Fruit fly (Drosophila melanogaster) whole organism, embryonic: Measurements from ENCODE around the gene CG7789.

Experiments used
- Aef1 ChIP-seq: fragments of 200-800 bp; sonication (Bioruptor generic); IDR thresholded peaks from 3 replicates; pipeline ENCODE4 v1.3.6; 2022; ENCODE audit warnings: missing biosample characterization, missing genetic modification characterization
- Atf-2 ChIP-seq: fragments of 200-800 bp; sonication (Bioruptor generic); optimal IDR thresholded peaks from 2 replicates; lab custom pipeline; 2016; ENCODE audit warnings: missing biosample characterization, missing genetic modification characterization
- CG11085 ChIP-seq: fragments of 200-800 bp; sonication (Bioruptor generic); IDR thresholded peaks from 2 replicates; pipeline ENCODE4 v1.3.6; 2022; ENCODE audit warnings: missing biosample characterization, missing genetic modification characterization
- CG11398 ChIP-seq: fragments of 200-800 bp; sonication (Bioruptor generic); optimal IDR thresholded peaks from 2 replicates; lab custom pipeline; 2016; ENCODE audit warnings: missing biosample characterization, missing genetic modification characterization
- CG13775 ChIP-seq: fragments of 200-800 bp; sonication (Bioruptor generic); optimal IDR thresholded peaks from 3 replicates; lab custom pipeline; 2017; ENCODE audit warnings: missing biosample characterization, mild to moderate bottlenecking, missing genetic modification characterization
- CG13894 ChIP-seq: fragments of 200-800 bp; sonication (Bioruptor generic); optimal IDR thresholded peaks from 3 replicates; lab custom pipeline; 2018; ENCODE audit warnings: missing biosample characterization, mild to moderate bottlenecking, missing genetic modification characterization, moderate library complexity
- CG16863 ChIP-seq: fragments of 200-800 bp; sonication (Bioruptor generic); optimal IDR thresholded peaks from 3 replicates; lab custom pipeline; 2016; ENCODE audit warnings: missing biosample characterization, missing genetic modification characterization
- CG17328 ChIP-seq: fragments of 200-800 bp; sonication (Bioruptor generic); IDR thresholded peaks from 2 replicates; pipeline ENCODE4 v1.3.6; 2022; ENCODE audit warnings: missing biosample characterization, missing genetic modification characterization
- CG17361 ChIP-seq: fragments of 200-800 bp; sonication (Bioruptor generic); IDR thresholded peaks from 3 replicates; pipeline ENCODE4 v1.3.6; 2022; ENCODE audit warnings: missing biosample characterization, missing genetic modification characterization
- CG17829 ChIP-seq: fragments of 200-800 bp; optimal IDR thresholded peaks from 2 replicates; lab custom pipeline; 2019; ENCODE audit warnings: missing biosample characterization, mild to moderate bottlenecking, missing genetic modification characterization, moderate library complexity
- CG31365 ChIP-seq: fragments of 200-800 bp; sonication (Bioruptor generic); optimal IDR thresholded peaks from 2 replicates; lab custom pipeline; 2018; ENCODE audit warnings: missing biosample characterization, mild to moderate bottlenecking, missing genetic modification characterization
- CG34376 ChIP-seq: fragments of 200-800 bp; sonication (Bioruptor generic); optimal IDR thresholded peaks from 2 replicates; lab custom pipeline; 2018; ENCODE audit warnings: missing biosample characterization, mild to moderate bottlenecking, missing genetic modification characterization
- CG34422 ChIP-seq: fragments of 200-800 bp; sonication (Bioruptor generic); IDR thresholded peaks from 3 replicates; pipeline ENCODE4 v1.3.6; 2022; ENCODE audit warnings: missing biosample characterization, missing genetic modification characterization
- CG4730 ChIP-seq: fragments of 200-800 bp; sonication (Bioruptor generic); IDR thresholded peaks from 2 replicates; pipeline ENCODE4 v1.3.6; 2022; ENCODE audit warnings: missing biosample characterization, missing genetic modification characterization
- CG7372 ChIP-seq: fragments of 200-800 bp; sonication (Bioruptor generic); IDR thresholded peaks from 2 replicates; pipeline ENCODE4 v1.3.6; 2022; ENCODE audit warnings: missing biosample characterization, missing genetic modification characterization
- CG7839 ChIP-seq: fragments of 200-800 bp; sonication (Bioruptor generic); optimal IDR thresholded peaks from 3 replicates; lab custom pipeline; 2018; ENCODE audit warnings: missing biosample characterization, mild to moderate bottlenecking, missing genetic modification characterization, moderate library complexity
- CG8290 ChIP-seq, 3 experiments: fragments of 200-800 bp; sonication (Bioruptor generic); optimal IDR thresholded peaks; 2 replicates each; lab custom pipeline; 2016 to 2019; ENCODE audit warnings: missing biosample characterization in 3 of 3, missing genetic modification characterization in 3 of 3, mild to moderate bottlenecking in 2 of 3, moderate library complexity in 1 of 3
- CG9437 ChIP-seq: fragments of 200-800 bp; sonication (Bioruptor generic); optimal IDR thresholded peaks from 2 replicates; lab custom pipeline; 2018; ENCODE audit warnings: missing biosample characterization, mild to moderate bottlenecking, missing genetic modification characterization
- CG9727 ChIP-seq: fragments of 200-800 bp; sonication (Bioruptor generic); optimal IDR thresholded peaks from 3 replicates; lab custom pipeline; 2017; ENCODE audit warnings: missing biosample characterization, mild to moderate bottlenecking, missing genetic modification characterization
- CkIIα-i1 ChIP-seq: fragments of 200-800 bp; sonication (Bioruptor generic); IDR thresholded peaks from 2 replicates; pipeline ENCODE4 v1.3.6; 2022; ENCODE audit warnings: missing biosample characterization, missing genetic modification characterization
- CrebB ChIP-seq: fragments of 200-800 bp; sonication (Bioruptor generic); optimal IDR thresholded peaks from 3 replicates; lab custom pipeline; 2018; ENCODE audit warnings: missing biosample characterization, mild to moderate bottlenecking, missing genetic modification characterization
- Dfd ChIP-seq, 2 experiments: fragments of >200 bp; optimal IDR thresholded peaks; 2 replicates each; lab custom pipeline; 2017; ENCODE audit warnings: missing biosample characterization in 2 of 2, missing genetic modification characterization in 2 of 2
- Doc2 ChIP-seq: fragments of 200-800 bp; sonication (Bioruptor generic); IDR thresholded peaks from 2 replicates; pipeline ENCODE4 v1.3.6; 2022; ENCODE audit warnings: missing biosample characterization, missing genetic modification characterization
- E2f1 ChIP-seq: fragments of 200-800 bp; sonication (Bioruptor generic); IDR thresholded peaks from 2 replicates; pipeline ENCODE4 v1.3.6; 2022; ENCODE audit warnings: missing biosample characterization, missing genetic modification characterization
- HLH4C ChIP-seq: fragments of 200-800 bp; sonication (Bioruptor generic); IDR thresholded peaks from 3 replicates; pipeline ENCODE4 v1.3.6; 2022; ENCODE audit warnings: missing biosample characterization, missing genetic modification characterization; ENCODE audit not compliant: partially characterized antibody
- Hey ChIP-seq: fragments of 200-800 bp; sonication (Bioruptor generic); optimal IDR thresholded peaks from 3 replicates; lab custom pipeline; 2018; ENCODE audit warnings: missing biosample characterization, mild to moderate bottlenecking, missing genetic modification characterization
- HmgZ ChIP-seq: fragments of 200-800 bp; sonication (Bioruptor generic); optimal IDR thresholded peaks from 2 replicates; lab custom pipeline; 2018; ENCODE audit warnings: missing biosample characterization, mild to moderate bottlenecking, missing genetic modification characterization
- Med ChIP-seq: fragments of 200-800 bp; sonication (Bioruptor generic); peaks from one replicate; lab custom pipeline; 2016; ENCODE audit warnings: missing biosample characterization, missing genetic modification characterization, mild to moderate bottlenecking, inconsistent platforms, moderate library complexity
- NC2β ChIP-seq: fragments of 200-800 bp; sonication (Bioruptor generic); optimal IDR thresholded peaks from 2 replicates; lab custom pipeline; 2016; ENCODE audit warnings: missing biosample characterization, missing genetic modification characterization
- NK7.1 ChIP-seq: fragments of 200-800 bp; sonication (Bioruptor generic); optimal IDR thresholded peaks from 3 replicates; lab custom pipeline; 2016; ENCODE audit warnings: missing biosample characterization, missing genetic modification characterization
- Pdp1 ChIP-seq, 2 experiments: fragments of 200-800 bp; sonication (Bioruptor generic); optimal IDR thresholded peaks; 3 replicates each; lab custom pipeline; 2016; ENCODE audit warnings: missing biosample characterization in 2 of 2, missing genetic modification characterization in 2 of 2, mild to moderate bottlenecking in 1 of 2, moderate library complexity in 1 of 2
- Poxn ChIP-seq: fragments of 200-800 bp; sonication (Bioruptor generic); IDR thresholded peaks from 2 replicates; pipeline ENCODE4 v1.3.6; 2022; ENCODE audit warnings: missing biosample characterization, missing genetic modification characterization
- Stat92E ChIP-seq, 3 experiments: fragments of >200 bp in 2 of 3; fragments of 200-800 bp in 1 of 3; sonication (Bioruptor generic) in 1 of 3; optimal IDR thresholded peaks; 2 replicates each; lab custom pipeline; 2017 to 2019; ENCODE audit warnings: missing biosample characterization in 3 of 3, missing genetic modification characterization in 3 of 3, mild to moderate bottlenecking in 1 of 3, moderate library complexity in 1 of 3
- Xbp1 ChIP-seq: fragments of 200-800 bp; sonication (Bioruptor generic); optimal IDR thresholded peaks from 3 replicates; lab custom pipeline; 2016; ENCODE audit warnings: missing biosample characterization, mild to moderate bottlenecking, missing genetic modification characterization
- ab ChIP-seq: fragments of 200-800 bp; sonication (Bioruptor generic); optimal IDR thresholded peaks from 2 replicates; lab custom pipeline; 2016; ENCODE audit warnings: missing biosample characterization, missing genetic modification characterization
- ato ChIP-seq: fragments of 200-800 bp; sonication (Bioruptor generic); IDR thresholded peaks from 2 replicates; pipeline ENCODE4 v1.3.6; 2022; ENCODE audit warnings: missing biosample characterization, missing genetic modification characterization; ENCODE audit not compliant: partially characterized antibody
- bbx ChIP-seq: fragments of 200-800 bp; sonication (Bioruptor generic); IDR thresholded peaks from 2 replicates; pipeline ENCODE4 v1.3.6; 2022; ENCODE audit warnings: missing biosample characterization, missing genetic modification characterization; ENCODE audit not compliant: partially characterized antibody
- esg ChIP-seq: fragments of 200-800 bp; sonication (Bioruptor generic); conservative IDR thresholded peaks from 2 replicates; pipeline ENCODE4 v1.3.6; 2022; ENCODE audit warnings: missing biosample characterization, missing genetic modification characterization
- fu2 ChIP-seq: fragments of 200-800 bp; sonication (Bioruptor generic); optimal IDR thresholded peaks from 2 replicates; lab custom pipeline; 2016; ENCODE audit warnings: missing biosample characterization, missing genetic modification characterization
- grau ChIP-seq: fragments of 200-800 bp; optimal IDR thresholded peaks from 3 replicates; lab custom pipeline; 2019; ENCODE audit warnings: missing biosample characterization, mild to moderate bottlenecking, missing genetic modification characterization, moderate library complexity
- lbe ChIP-seq: fragments of 200-800 bp; sonication (Bioruptor generic); optimal IDR thresholded peaks from 2 replicates; lab custom pipeline; 2016; ENCODE audit warnings: missing biosample characterization, mild to moderate bottlenecking, missing genetic modification characterization
- mirr ChIP-seq: fragments of 200-800 bp; sonication (Bioruptor generic); optimal IDR thresholded peaks from 3 replicates; lab custom pipeline; 2018; ENCODE audit warnings: missing biosample characterization, mild to moderate bottlenecking, missing genetic modification characterization
- sd ChIP-seq: fragments of 200-800 bp; sonication (Bioruptor generic); optimal IDR thresholded peaks from 3 replicates; lab custom pipeline; 2018; ENCODE audit warnings: missing biosample characterization, mild to moderate bottlenecking, missing genetic modification characterization, moderate library complexity
- sens-2 ChIP-seq: fragments of 200-800 bp; sonication (Bioruptor generic); IDR thresholded peaks from 2 replicates; pipeline ENCODE4 v1.3.6; 2022; ENCODE audit warnings: missing biosample characterization, missing genetic modification characterization
- stc ChIP-seq: fragments of 200-800 bp; sonication (Bioruptor generic); IDR thresholded peaks from 2 replicates; pipeline ENCODE4 v1.3.6; 2022; ENCODE audit warnings: missing biosample characterization, missing genetic modification characterization
- tna ChIP-seq: fragments of 200-800 bp; sonication (Bioruptor generic); IDR thresholded peaks from 2 replicates; pipeline ENCODE4 v1.3.6; 2022; ENCODE audit warnings: missing biosample characterization, missing genetic modification characterization; ENCODE audit not compliant: partially characterized antibody
- tx ChIP-seq: fragments of 200-800 bp; sonication (Bioruptor generic); optimal IDR thresholded peaks from 2 replicates; lab custom pipeline; 2016; ENCODE audit warnings: missing biosample characterization, missing genetic modification characterization
- unc-4 ChIP-seq: fragments of 200-800 bp; sonication (Bioruptor generic); IDR thresholded peaks from 2 replicates; pipeline ENCODE4 v1.3.6; 2022; ENCODE audit warnings: missing biosample characterization, missing genetic modification characterization; ENCODE audit not compliant: partially characterized antibody
- z ChIP-seq: fragments of 200-800 bp; sonication (Bioruptor generic); IDR thresholded peaks from 3 replicates; pipeline ENCODE4 v1.3.6; 2022; ENCODE audit warnings: missing biosample characterization, missing genetic modification characterization
- zfh2 ChIP-seq: fragments of 200-800 bp; sonication (Bioruptor generic); optimal IDR thresholded peaks from 2 replicates; lab custom pipeline; 2016; ENCODE audit warnings: missing biosample characterization, missing genetic modification characterization

Gene CG7789

DNA sequence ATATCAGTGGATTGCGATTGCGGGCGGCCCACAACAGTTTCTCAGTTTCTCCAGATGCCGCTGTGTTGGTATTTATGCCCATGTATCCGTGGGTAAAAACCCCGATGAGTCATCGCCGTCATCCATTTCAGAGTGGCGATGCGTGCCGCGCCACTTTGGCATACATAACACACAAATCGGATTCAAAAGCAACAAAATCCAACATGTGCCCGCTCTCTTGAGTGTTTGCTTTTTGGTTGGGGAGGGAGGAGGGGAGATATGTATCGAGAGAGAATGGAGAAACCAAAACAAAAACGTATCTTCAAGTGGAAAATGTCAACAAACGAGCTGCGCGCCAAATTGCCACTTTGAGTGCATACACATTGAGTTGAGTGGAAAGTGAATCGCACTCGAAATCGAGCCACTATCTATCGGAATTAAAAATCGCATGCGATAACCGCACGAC, 31.3 kb upstream of the CG7789 start (continued):
- TF ChIP-seq grau (tag; lab: Kevin White, UChicago) (no peak), sd (tag; lab: Kevin White, UChicago) (peak; percentile 95), CG34376 (GFP tag; lab: Kevin White, UChicago) (no peak), Aef1 (GFP tag; lab: Robert Waterston, UW) (no peak), tna (peak; percentile 62; the same call in 1 of the 2 replicates), unc-4 (GFP tag; lab: Robert Waterston, UW) (peak; percentile 30; the same call in 1 of the 2 replicates), CG16863 (GFP tag; lab: Kevin White, UChicago) (no peak), Med (GFP tag; lab: Kevin White, UChicago) (peak; percentile 69), CG7372 (GFP tag; lab: Robert Waterston, UW) (no peak), CG34422 (peak; percentile 26; the same call in 1 of the 3 replicates), fu2 (GFP tag; lab: Kevin White, UChicago) (no peak), CG9727 (GFP tag; lab: Kevin White, UChicago) (no peak), Hey (tag; lab: Kevin White, UChicago) (peak; percentile 16), CG17829 (tag; lab: Kevin White, UChicago) (no peak), E2f1 (peak; percentile 46; the same call in 1 of the 2 replicates), stc (peak; percentile 50; the same call in 1 of the 2 replicates), CG4730 (GFP tag; lab: Robert Waterston, UW) (no peak), CG13894 (tag; lab: Kevin White, UChicago) (peak; percentile 69), HLH4C (peak; percentile 33; the same call in 1 of the 3 replicates), CG13775 (GFP tag; lab: Kevin White, UChicago) (no peak), z (peak; percentile 100), CG11085 (GFP tag; lab: Robert Waterston, UW) (no peak), ab (no peak), mirr (GFP tag; lab: Kevin White, UChicago) (peak; percentile 30), CrebB (tag; lab: Kevin White, UChicago) (peak; percentile 53), esg (GFP tag; lab: Robert Waterston, UW) (no peak), ato (GFP tag; lab: Robert Waterston, UW) (no peak), CG17328 (GFP tag; lab: Robert Waterston, UW) (0 out of 2 replicates have a peak, but pooled peaks have one; percentile 12), CG8290 (GFP tag; optimal IDR thresholded peaks at IDR 0.05; lab: Kevin White, UChicago) (no peak), CG8290 (tag; optimal IDR thresholded peaks at IDR 0.05; lab: Kevin White, UChicago) (peak in 1 of 2 experiments; percentile 61), Stat92E (GFP tag; optimal IDR thresholded peaks at IDR 0.05; lab: Kevin White, UChicago) (peak in 1 of 3 experiments; percentile 85), NC2β (GFP tag; lab: Kevin White, UChicago) (no peak), CG17361 (no peak), Atf-2 (GFP tag; lab: Kevin White, UChicago) (no peak), Pdp1 (GFP tag; optimal IDR thresholded peaks at IDR 0.05; lab: Kevin White, UChicago) (peak in 1 of 2 experiments; percentile 88), lbe (peak; percentile 15), Doc2 (GFP tag; lab: Robert Waterston, UW) (no peak), Dfd (GFP tag; optimal IDR thresholded peaks at IDR 0.05; lab: Kevin White, UChicago) (no peak), Poxn (no peak), CG7839 (tag; lab: Kevin White, UChicago) (no peak), tx (GFP tag; lab: Kevin White, UChicago) (no peak), CG11398 (GFP tag; lab: Kevin White, UChicago) (no peak), CG31365 (tag; lab: Kevin White, UChicago) (no peak), HmgZ (tag; lab: Kevin White, UChicago) (peak; percentile 13), NK7.1 (GFP tag; lab: Kevin White, UChicago) (no peak), bbx (GFP tag; lab: Robert Waterston, UW) (peak; percentile 80), CG9437 (GFP tag; lab: Kevin White, UChicago) (no peak), CkIIα-i1 (GFP tag; lab: Robert Waterston, UW) (no peak), Xbp1 (no peak), sens-2 (GFP tag; lab: Robert Waterston, UW) (no peak), zfh2 (GFP tag; lab: Kevin White, UChicago) (no peak)
